Fruit fly (Drosophila melanogaster) whole organism, embryonic: ENCODE data around the gene ab.

Experiments used
- CG1024 ChIP-seq: fragments of 200-800 bp; sonication (Bioruptor generic); IDR thresholded peaks from 2 replicates; pipeline ENCODE4 v1.3.6; 2022; ENCODE audit warnings: missing biosample characterization, missing genetic modification characterization
- CG10543 ChIP-seq: fragments of 200-800 bp; sonication (Bioruptor generic); optimal IDR thresholded peaks from 3 replicates; lab custom pipeline; 2017; ENCODE audit warnings: missing biosample characterization, mild to moderate bottlenecking, missing genetic modification characterization, moderate library complexity
- CG10979 ChIP-seq: fragments of 200-800 bp; sonication (Bioruptor generic); optimal IDR thresholded peaks from 2 replicates; lab custom pipeline; 2018; ENCODE audit warnings: missing biosample characterization, mild to moderate bottlenecking, missing genetic modification characterization, moderate library complexity
- CG11247 ChIP-seq: fragments of 200-800 bp; sonication (Bioruptor generic); IDR thresholded peaks from 2 replicates; pipeline ENCODE4 v1.3.6; 2022; ENCODE audit warnings: missing biosample characterization, missing genetic modification characterization
- CG11696 ChIP-seq: fragments of 200-800 bp; sonication (Bioruptor generic); IDR thresholded peaks from 2 replicates; pipeline ENCODE4 v1.3.6; 2022; ENCODE audit warnings: missing biosample characterization, missing genetic modification characterization
- CG12299 ChIP-seq: fragments of 200-800 bp; sonication (Bioruptor generic); optimal IDR thresholded peaks from 2 replicates; lab custom pipeline; 2018; ENCODE audit warnings: missing biosample characterization, mild to moderate bottlenecking, missing genetic modification characterization
- CG12391 ChIP-seq: fragments of 200-800 bp; sonication (Bioruptor generic); optimal IDR thresholded peaks from 3 replicates; lab custom pipeline; 2018; ENCODE audit warnings: missing biosample characterization, mild to moderate bottlenecking, missing genetic modification characterization, moderate library complexity
- CG13424 ChIP-seq: fragments of 200-800 bp; sonication (Bioruptor generic); optimal IDR thresholded peaks from 2 replicates; lab custom pipeline; 2019; ENCODE audit warnings: missing biosample characterization, mild to moderate bottlenecking, missing genetic modification characterization, moderate library complexity
- CG14710 ChIP-seq: fragments of 200-800 bp; sonication (Bioruptor generic); optimal IDR thresholded peaks from 3 replicates; lab custom pipeline; 2019; ENCODE audit warnings: missing biosample characterization, mild to moderate bottlenecking, missing genetic modification characterization, moderate library complexity
- CG1603 ChIP-seq: fragments of 200-800 bp; sonication (Bioruptor generic); optimal IDR thresholded peaks from 2 replicates; lab custom pipeline; 2019; ENCODE audit warnings: missing biosample characterization, mild to moderate bottlenecking, missing genetic modification characterization, moderate library complexity
- CG16779 ChIP-seq: fragments of 200-800 bp; sonication (Bioruptor generic); IDR thresholded peaks from 2 replicates; pipeline ENCODE4 v1.3.6; 2022; ENCODE audit warnings: missing biosample characterization, missing genetic modification characterization
- CG17361 ChIP-seq: fragments of 200-800 bp; sonication (Bioruptor generic); IDR thresholded peaks from 3 replicates; pipeline ENCODE4 v1.3.6; 2022; ENCODE audit warnings: missing biosample characterization, missing genetic modification characterization
- CG18011 ChIP-seq: fragments of 200-800 bp; sonication (Bioruptor generic); optimal IDR thresholded peaks from 2 replicates; lab custom pipeline; 2017; ENCODE audit warnings: missing biosample characterization, missing genetic modification characterization, mild to moderate bottlenecking, moderate library complexity, missing genotype
- CG2712 ChIP-seq: fragments of 200-800 bp; optimal IDR thresholded peaks from 3 replicates; lab custom pipeline; 2019; ENCODE audit warnings: missing biosample characterization, mild to moderate bottlenecking, missing genetic modification characterization, moderate library complexity
- CG30020 ChIP-seq: fragments of 200-800 bp; optimal IDR thresholded peaks from 2 replicates; lab custom pipeline; 2019; ENCODE audit warnings: missing biosample characterization, mild to moderate bottlenecking, missing genetic modification characterization, moderate library complexity
- CG30403 ChIP-seq: fragments of 200-800 bp; sonication (Bioruptor generic); optimal IDR thresholded peaks from 3 replicates; lab custom pipeline; 2016; ENCODE audit warnings: missing biosample characterization, missing genetic modification characterization
- CG32767 ChIP-seq: fragments of 200-800 bp; sonication (Bioruptor generic); IDR thresholded peaks from 2 replicates; pipeline ENCODE4 v1.3.6; 2022; ENCODE audit warnings: missing biosample characterization, missing genetic modification characterization
- CG6254 ChIP-seq: fragments of 200-800 bp; sonication (Bioruptor generic); optimal IDR thresholded peaks from 3 replicates; lab custom pipeline; 2017; ENCODE audit warnings: mild to moderate bottlenecking, missing biosample characterization, missing genetic modification reagents, missing genetic modification characterization
- CTCF ChIP-seq: fragments of 200-800 bp; sonication (Bioruptor generic); optimal IDR thresholded peaks from 2 replicates; lab custom pipeline; 2017; ENCODE audit warnings: missing biosample characterization, mild to moderate bottlenecking, missing genetic modification characterization, moderate library complexity
- Drgx ChIP-seq: fragments of 200-800 bp; sonication (Bioruptor generic); IDR thresholded peaks from 2 replicates; pipeline ENCODE4 v1.3.6; 2022; ENCODE audit warnings: missing biosample characterization, missing genetic modification characterization
- E2f1 ChIP-seq: fragments of 200-800 bp; sonication (Bioruptor generic); IDR thresholded peaks from 2 replicates; pipeline ENCODE4 v1.3.6; 2022; ENCODE audit warnings: missing biosample characterization, missing genetic modification characterization
- Max ChIP-seq: fragments of 200-800 bp; sonication (Bioruptor generic); optimal IDR thresholded peaks from 2 replicates; lab custom pipeline; 2016; ENCODE audit warnings: missing biosample characterization, mild to moderate bottlenecking, missing genetic modification characterization
- Med ChIP-seq: fragments of 200-800 bp; sonication (Bioruptor generic); peaks from one replicate; lab custom pipeline; 2016; ENCODE audit warnings: missing biosample characterization, missing genetic modification characterization, mild to moderate bottlenecking, inconsistent platforms, moderate library complexity
- Mes4 ChIP-seq: fragments of 200-800 bp; sonication (Bioruptor generic); optimal IDR thresholded peaks from 2 replicates; lab custom pipeline; 2016; ENCODE audit warnings: missing biosample characterization, missing genetic modification characterization
- Mrtf ChIP-seq: fragments of 200-800 bp; sonication (Bioruptor generic); IDR thresholded peaks from 3 replicates; pipeline ENCODE4 v1.3.6; 2022; ENCODE audit warnings: missing biosample characterization, missing genetic modification characterization
- Myb ChIP-seq: fragments of 200-800 bp; sonication (Bioruptor generic); optimal IDR thresholded peaks from 2 replicates; lab custom pipeline; 2016; ENCODE audit warnings: missing biosample characterization, missing genetic modification characterization
- Nf-YC ChIP-seq: fragments of 200-800 bp; optimal IDR thresholded peaks from 3 replicates; lab custom pipeline; 2019; ENCODE audit warnings: missing biosample characterization, mild to moderate bottlenecking, missing genetic modification characterization, moderate library complexity
- Pdp1 ChIP-seq, 2 experiments: fragments of 200-800 bp; sonication (Bioruptor generic); optimal IDR thresholded peaks; 3 replicates each; lab custom pipeline; 2016; ENCODE audit warnings: missing biosample characterization in 2 of 2, missing genetic modification characterization in 2 of 2, mild to moderate bottlenecking in 1 of 2, moderate library complexity in 1 of 2
- Ssrp ChIP-seq: fragments of 200-800 bp; sonication (Bioruptor generic); optimal IDR thresholded peaks from 2 replicates; lab custom pipeline; 2018; ENCODE audit warnings: missing biosample characterization, mild to moderate bottlenecking, missing genetic modification characterization, moderate library complexity
- Xrp1 ChIP-seq: fragments of 200-800 bp; sonication (Bioruptor generic); IDR thresholded peaks from 2 replicates; pipeline ENCODE4 v1.3.6; 2022; ENCODE audit warnings: missing biosample characterization, missing genetic modification characterization
- abd-A ChIP-seq: fragments of 200-800 bp; sonication (Bioruptor generic); optimal IDR thresholded peaks from 3 replicates; lab custom pipeline; 2019; ENCODE audit warnings: missing biosample characterization, mild to moderate bottlenecking, missing genetic modification characterization, moderate library complexity
- bsh ChIP-seq, 2 experiments: fragments of 200-800 bp; sonication (Bioruptor generic); optimal IDR thresholded peaks; 2 replicates each; lab custom pipeline; 2017 to 2018; ENCODE audit warnings: mild to moderate bottlenecking in 2 of 2, missing biosample characterization in 2 of 2, missing genetic modification characterization in 2 of 2, moderate library complexity in 1 of 2
- cg ChIP-seq: fragments of 200-800 bp; sonication (Bioruptor generic); optimal IDR thresholded peaks from 3 replicates; lab custom pipeline; 2019; ENCODE audit warnings: missing biosample characterization, mild to moderate bottlenecking, missing genetic modification characterization, moderate library complexity
- chinmo ChIP-seq: fragments of 200-800 bp; sonication (Bioruptor generic); IDR thresholded peaks from 4 replicates; pipeline ENCODE4 v1.3.6; 2022; ENCODE audit warnings: missing biosample characterization, missing genetic modification characterization; ENCODE audit not compliant: partially characterized antibody
- chm ChIP-seq: fragments of 200-800 bp; sonication (Bioruptor generic); IDR thresholded peaks from 2 replicates; pipeline ENCODE4 v1.3.6; 2022; ENCODE audit warnings: missing biosample characterization, missing genetic modification characterization
- corto ChIP-seq: fragments of 200-800 bp; sonication (Bioruptor generic); optimal IDR thresholded peaks from 2 replicates; lab custom pipeline; 2016; ENCODE audit warnings: missing biosample characterization, mild to moderate bottlenecking, missing genetic modification characterization, moderate library complexity
- crol ChIP-seq: fragments of 200-800 bp; sonication (Bioruptor generic); IDR thresholded peaks from 2 replicates; pipeline ENCODE4 v1.3.6; 2022; ENCODE audit warnings: missing biosample characterization, missing genetic modification characterization
- dmrt11E ChIP-seq: fragments of 200-800 bp; sonication (Bioruptor generic); optimal IDR thresholded peaks from 3 replicates; lab custom pipeline; 2018; ENCODE audit warnings: missing biosample characterization, mild to moderate bottlenecking, missing genetic modification characterization, moderate library complexity
- dpn ChIP-seq, 2 experiments: fragments of 200-800 bp; sonication (Bioruptor generic); optimal IDR thresholded peaks; 3 replicates each; lab custom pipeline; 2016; ENCODE audit warnings: missing biosample characterization in 2 of 2, missing genetic modification characterization in 2 of 2
- ewg ChIP-seq: fragments of 200-800 bp; sonication (Bioruptor generic); optimal IDR thresholded peaks from 3 replicates; lab custom pipeline; 2017; ENCODE audit warnings: mild to moderate bottlenecking, missing biosample characterization, missing genetic modification reagents, missing genetic modification characterization
- fd3F ChIP-seq: fragments of 200-800 bp; sonication (Bioruptor generic); optimal IDR thresholded peaks from 2 replicates; lab custom pipeline; 2018; ENCODE audit warnings: missing biosample characterization, mild to moderate bottlenecking, missing genetic modification characterization, moderate library complexity
- fd96Cb ChIP-seq: fragments of 200-800 bp; sonication (Bioruptor generic); optimal IDR thresholded peaks from 2 replicates; lab custom pipeline; 2018; ENCODE audit warnings: missing biosample characterization, mild to moderate bottlenecking, missing genetic modification characterization, moderate library complexity
- grau ChIP-seq: fragments of 200-800 bp; optimal IDR thresholded peaks from 3 replicates; lab custom pipeline; 2019; ENCODE audit warnings: missing biosample characterization, mild to moderate bottlenecking, missing genetic modification characterization, moderate library complexity
- mld ChIP-seq: fragments of 200-800 bp; sonication (Bioruptor generic); IDR thresholded peaks from 3 replicates; pipeline ENCODE4 v1.3.6; 2022; ENCODE audit warnings: missing biosample characterization, missing genetic modification characterization; ENCODE audit not compliant: partially characterized antibody
- pnt ChIP-seq: fragments of 200-800 bp; sonication (Bioruptor generic); optimal IDR thresholded peaks from 3 replicates; lab custom pipeline; 2016; ENCODE audit warnings: missing biosample characterization, missing genetic modification characterization
- run ChIP-seq: fragments of 200-800 bp; sonication (Bioruptor generic); optimal IDR thresholded peaks from 3 replicates; lab custom pipeline; 2018; ENCODE audit warnings: missing biosample characterization, mild to moderate bottlenecking, missing genetic modification characterization
- sr ChIP-seq: fragments of 200-800 bp; sonication (Bioruptor generic); IDR thresholded peaks from 3 replicates; pipeline ENCODE4 v1.3.6; 2022; ENCODE audit warnings: missing biosample characterization, missing genetic modification characterization
- tio ChIP-seq: fragments of 200-800 bp; sonication (Bioruptor generic); optimal IDR thresholded peaks from 2 replicates; lab custom pipeline; 2017; ENCODE audit warnings: missing biosample characterization, missing genetic modification characterization, inconsistent platforms

The ab gene

dm6 chr2L:11182610-11183243, 27.8 kb upstream of the ab start:
- peak; percentile 12; the same call in 1 of the 2 replicates for TF ChIP-seq CG32767 (GFP tag; lab: Robert Waterston, UW)
- TF ChIP-seq Pdp1 (GFP tag; optimal IDR thresholded peaks at IDR 0.05; lab: Kevin White, UChicago), result no peak
- TF ChIP-seq crol (GFP tag; lab: Robert Waterston, UW), result peak; percentile 74
- TF ChIP-seq corto (GFP tag; lab: Kevin White, UChicago), result peak; percentile 2
- no peak for TF ChIP-seq CG18011 (GFP tag; lab: Kevin White, UChicago)

DNA sequence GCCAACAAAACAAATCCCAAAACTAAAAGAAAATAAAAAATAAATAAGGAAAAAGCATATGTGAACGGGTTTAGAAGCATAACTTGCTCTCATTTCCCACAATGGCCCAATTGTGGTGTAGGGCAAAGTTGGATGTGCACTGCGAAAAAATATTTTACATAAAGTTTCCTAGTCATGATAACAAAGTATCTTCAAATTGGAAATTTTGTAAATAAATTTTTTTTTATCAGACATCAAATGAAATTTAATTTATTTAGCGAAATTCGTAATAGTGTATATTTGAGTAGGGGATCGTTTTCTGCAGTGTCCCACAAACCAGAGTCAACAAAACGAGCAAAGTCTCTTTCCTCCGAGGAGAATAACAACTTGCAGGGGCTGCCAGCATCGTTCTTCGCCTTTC, 26.3 kb upstream of the ab start:
- TF ChIP-seq CG16779 (no peak), Ssrp (tag; lab: Kevin White, UChicago) (peak; percentile 25), Xrp1 (peak; percentile 64), Max (GFP tag; lab: Kevin White, UChicago) (no peak), CG1603 (tag; lab: Kevin White, UChicago) (peak; percentile 28), bsh (GFP tag; optimal IDR thresholded peaks at IDR 0.05; lab: Kevin White, UChicago) (peak; percentile 70 to 82), dmrt11E (tag; lab: Kevin White, UChicago) (peak; percentile 64), Drgx (GFP tag; lab: Robert Waterston, UW) (peak; percentile 76), chm (GFP tag; lab: Robert Waterston, UW) (no peak), Mes4 (no peak), CG14710 (tag; lab: Kevin White, UChicago) (peak; percentile 13), CG17361 (GFP tag; lab: Robert Waterston, UW) (0 out of 3 replicates have a peak, but pooled peaks have one; percentile 20), fd3F (GFP tag; lab: Kevin White, UChicago) (no peak), CG12391 (tag; lab: Kevin White, UChicago) (peak; percentile 40), abd-A (tag; lab: Kevin White, UChicago) (no peak), cg (no peak), CG11247 (GFP tag; lab: Robert Waterston, UW) (no peak), Myb (GFP tag; lab: Kevin White, UChicago) (no peak), dpn (GFP tag; optimal IDR thresholded peaks at IDR 0.05; lab: Kevin White, UChicago) (peak in 1 of 2 experiments; percentile 3), ewg (no peak), CG11696 (GFP tag; lab: Robert Waterston, UW) (no peak), pnt (no peak), CG30020 (tag; lab: Kevin White, UChicago) (no peak), run (tag; lab: Kevin White, UChicago) (no peak), CG10979 (tag; lab: Kevin White, UChicago) (peak; percentile 47), fd96Cb (tag; lab: Kevin White, UChicago) (no peak), grau (peak; percentile 25), CG1024 (GFP tag; lab: Robert Waterston, UW) (no peak), CG30403 (GFP tag; lab: Kevin White, UChicago) (peak; percentile 20), Nf-YC (no peak), CG12299 (tag; lab: Kevin White, UChicago) (no peak), chinmo (GFP tag; lab: Robert Waterston, UW) (no peak), tio (GFP tag; lab: Kevin White, UChicago) (no peak), sr (GFP tag; lab: Robert Waterston, UW) (no peak), CG6254 (GFP tag; lab: Kevin White, UChicago) (peak; percentile 28), CTCF (GFP tag; lab: Kevin White, UChicago) (no peak), mld (GFP tag; lab: Robert Waterston, UW) (no peak), Med (GFP tag; lab: Kevin White, UChicago) (peak; percentile 70), E2f1 (GFP tag; lab: Robert Waterston, UW) (no peak), CG13424 (tag; lab: Kevin White, UChicago) (no peak), corto (GFP tag; lab: Kevin White, UChicago) (peak; percentile 17), CG2712 (tag; lab: Kevin White, UChicago) (peak; percentile 33), CG10543 (GFP tag; lab: Kevin White, UChicago) (no peak), Mrtf (no peak)
